Worm (Caenorhabditis elegans) whole organism, L4/young adult: ENCODE data around the gene F48B9.8.

Experiments
- W03F9.2 ChIP-seq: fragments of 150-350 bp; optimal IDR thresholded peaks from 2 replicates; lab custom pipeline; 2014; ENCODE audit warnings: missing biosample characterization, missing genetic modification characterization
- dao-5 ChIP-seq: sonication (generic microtip); optimal IDR thresholded peaks from 2 replicates; lab custom pipeline; 2016; ENCODE audit warnings: missing genotype, missing genetic modification characterization, moderate library complexity, missing compliant biosample characterization
- him-1 ChIP-seq: sonication (generic microtip); optimal IDR thresholded peaks from 2 replicates; lab custom pipeline; 2016; ENCODE audit warnings: missing genotype, missing genetic modification reagents, missing genetic modification characterization, missing compliant biosample characterization

- TF ChIP-seq W03F9.2 (tag; lab: Kevin White, UChicago) (no peak), him-1 (tag; lab: Kevin White, UChicago) (no peak), dao-5 (tag; lab: Kevin White, UChicago) (no peak)
Observed at ce11 chrX:2210751-2211150, 34.5 kb upstream of the F48B9.8 start, which contains the start of gene peb-1.
